Fruit fly (Drosophila melanogaster): ENCODE results near the gene CG11585.

Gene CG11585

DNA sequence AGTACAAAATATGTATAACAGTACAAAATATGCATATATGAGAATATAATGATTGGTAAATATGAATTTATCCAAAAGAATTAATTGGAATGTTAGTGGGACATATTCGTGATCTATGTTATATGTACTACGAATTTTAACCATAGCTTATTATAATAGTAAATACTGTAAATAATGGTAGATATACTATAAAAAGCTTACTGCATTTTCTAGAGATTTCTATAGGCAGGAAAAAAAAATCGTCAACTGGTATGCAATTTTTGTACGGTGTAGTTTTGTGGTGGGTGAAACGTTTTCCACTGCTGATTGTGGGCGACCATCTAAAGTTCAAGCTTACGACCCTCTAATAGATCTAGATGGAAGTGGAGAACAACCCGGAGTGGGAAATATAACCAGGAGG lies 27.5 kb downstream of the CG11585 start (continued):
- TF ChIP-seq CG6254 (GFP tag; optimal IDR thresholded peaks at IDR 0.05), result no peak
- no peak for TF ChIP-seq CG12071 (GFP tag; optimal IDR thresholded peaks at IDR 0.05)
- TF ChIP-seq Hr51 (GFP tag; optimal IDR thresholded peaks at IDR 0.05), result peak in 1 of 2 experiments; percentile 15
- peak; percentile 23 for TF ChIP-seq CG11504 (tag; optimal IDR thresholded peaks at IDR 0.05)
- no peak for TF ChIP-seq CG10267 (tag; optimal IDR thresholded peaks at IDR 0.05)
- TF ChIP-seq CG3838 (GFP tag; optimal IDR thresholded peaks at IDR 0.05), result no peak
- TF ChIP-seq CG6175 (GFP tag; IDR thresholded peaks at IDR 0.05), result no peak
- no peak for TF ChIP-seq kni (GFP tag; optimal IDR thresholded peaks at IDR 0.05)
- TF ChIP-seq Kr (GFP tag; optimal IDR thresholded peaks at IDR 0.05), result no peak
- peak; percentile 18 for TF ChIP-seq CG2678 (tag; optimal IDR thresholded peaks at IDR 0.05)
- TF ChIP-seq CG30403 (GFP tag; optimal IDR thresholded peaks at IDR 0.05), result peak; percentile 8

DNA sequence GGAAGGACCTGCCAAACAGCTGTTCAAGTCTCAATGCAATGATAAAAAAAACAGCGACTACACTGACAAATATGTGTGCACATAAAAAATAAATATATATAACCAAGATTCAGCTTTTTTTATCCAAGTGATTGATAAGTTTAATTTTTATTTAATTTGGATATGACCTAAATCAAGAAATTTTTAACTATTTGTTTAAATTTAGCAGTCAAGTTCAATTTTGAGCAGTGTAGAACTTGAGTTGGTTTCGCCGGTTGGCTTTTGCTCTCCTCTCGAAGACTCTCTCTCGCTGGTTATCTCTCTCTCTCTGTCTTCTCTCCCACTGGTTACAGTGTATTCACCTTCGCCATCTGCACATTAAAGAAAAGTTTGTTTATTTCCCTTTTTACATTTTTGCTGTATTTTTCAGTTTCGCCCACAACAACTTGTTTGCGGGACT lies 28.7 kb downstream of the CG11585 start:
- TF ChIP-seq chif (GFP tag; optimal IDR thresholded peaks at IDR 0.05) (peak; percentile 73 to 81), kay (GFP tag; optimal IDR thresholded peaks at IDR 0.05) (peak; percentile 79), ATbp (GFP tag; optimal IDR thresholded peaks at IDR 0.05) (peak; percentile 87), bigmax (GFP tag; optimal IDR thresholded peaks at IDR 0.05) (no peak), CG11695 (GFP tag; IDR thresholded peaks at IDR 0.05) (peak; percentile 90), CG5180 (GFP tag; optimal IDR thresholded peaks at IDR 0.05) (peak; percentile 53), CG32767 (GFP tag; IDR thresholded peaks at IDR 0.05) (peak; percentile 88), Hr51 (GFP tag; optimal IDR thresholded peaks at IDR 0.05) (peak; percentile 72 to 94), gce (GFP tag; IDR thresholded peaks at IDR 0.05) (peak; percentile 69; the same call in 1 of the 3 replicates), Hmr (GFP tag; optimal IDR thresholded peaks at IDR 0.05) (peak; percentile 92), CG18262 (tag; optimal IDR thresholded peaks at IDR 0.05) (peak; percentile 90), CG9609 (GFP tag; optimal IDR thresholded peaks at IDR 0.05) (peak; percentile 70), Dek (tag; optimal IDR thresholded peaks at IDR 0.05) (peak; percentile 87), Ptx1 (GFP tag; IDR thresholded peaks at IDR 0.05) (peak; percentile 91), jumu (GFP tag; optimal IDR thresholded peaks at IDR 0.05) (peak; percentile 37), Hr3 (GFP tag; optimal IDR thresholded peaks at IDR 0.05) (peak; percentile 87), CG16863 (GFP tag; optimal IDR thresholded peaks at IDR 0.05) (peak; percentile 71), Dip3 (GFP tag; optimal IDR thresholded peaks at IDR 0.05) (peak; percentile 52), CG17359 (tag; optimal IDR thresholded peaks at IDR 0.05) (peak; percentile 90), knrl (GFP tag; IDR thresholded peaks at IDR 0.05; ENCODE audit: partially characterized antibody) (no peak), Adf1 (GFP tag; IDR thresholded peaks at IDR 0.05) (peak; percentile 68), Fer1 (GFP tag; optimal IDR thresholded peaks at IDR 0.05) (peak; percentile 87), pnt (GFP tag; optimal IDR thresholded peaks at IDR 0.05) (peak; percentile 73), CG15073 (GFP tag; optimal IDR thresholded peaks at IDR 0.05) (peak; percentile 36), CG9876 (GFP tag; optimal IDR thresholded peaks at IDR 0.05) (peak; percentile 36), Bdp1 (GFP tag; optimal IDR thresholded peaks at IDR 0.05) (peak; percentile 52), HLH4C (GFP tag; IDR thresholded peaks at IDR 0.05; ENCODE audit: partially characterized antibody) (no peak), NC2α (GFP tag; optimal IDR thresholded peaks at IDR 0.05) (no peak), CG1233 (GFP tag; optimal IDR thresholded peaks at IDR 0.05) (peak; percentile 83), pita (GFP tag; optimal IDR thresholded peaks at IDR 0.05) (no peak), CG1603 (tag; optimal IDR thresholded peaks at IDR 0.05) (peak; percentile 28), twi (tag; optimal IDR thresholded peaks at IDR 0.05) (peak; percentile 74), CG10979 (tag; optimal IDR thresholded peaks at IDR 0.05) (peak; percentile 92), klu (GFP tag; IDR thresholded peaks at IDR 0.05) (peak; percentile 66; the same call in 1 of the 2 replicates), Jarid2 (GFP tag; optimal IDR thresholded peaks at IDR 0.05) (peak; percentile 51), CG8089 (GFP tag; optimal IDR thresholded peaks at IDR 0.05) (peak; percentile 40), HLH54F (GFP tag; optimal IDR thresholded peaks at IDR 0.05) (peak; percentile 65), CG8924 (tag; optimal IDR thresholded peaks at IDR 0.05) (peak; percentile 92), D19A (tag; optimal IDR thresholded peaks at IDR 0.05) (peak; percentile 84)
